Worm (Caenorhabditis elegans) whole organism, L4/young adult: ENCODE results near the gene nep-26.

ENCODE experiments used
- W03F9.2 ChIP-seq: fragments of 150-350 bp; optimal IDR thresholded peaks from 2 replicates; lab custom pipeline; 2014; ENCODE audit warnings: missing biosample characterization, missing genetic modification characterization
- dao-5 ChIP-seq: sonication (generic microtip); optimal IDR thresholded peaks from 2 replicates; lab custom pipeline; 2016; ENCODE audit warnings: missing genotype, missing genetic modification characterization, moderate library complexity, missing compliant biosample characterization
- him-1 ChIP-seq: sonication (generic microtip); optimal IDR thresholded peaks from 2 replicates; lab custom pipeline; 2016; ENCODE audit warnings: missing genotype, missing genetic modification reagents, missing genetic modification characterization, missing compliant biosample characterization

Gene nep-26

ce11 chrII:10300082-10300749, at the start of gene nep-26:
TSS of gene nep-26 (minus strand) at chrII:10300132.
- TF ChIP-seq W03F9.2 (tag; lab: Kevin White, UChicago), result no peak
- TF ChIP-seq him-1 (tag; lab: Kevin White, UChicago), result no peak
- TF ChIP-seq dao-5, result no peak

ce11 chrII:10346075-10346474, 46.1 kb upstream of the nep-26 start, which contains the start of gene C07E3.10:
TSS of gene C07E3.10 (plus strand) at chrII:10346375.
- no peak for TF ChIP-seq W03F9.2 (tag; lab: Kevin White, UChicago)
- TF ChIP-seq dao-5, result no peak

- TF ChIP-seq W03F9.2 (tag; lab: Kevin White, UChicago) (no peak), dao-5 (no peak), him-1 (tag; lab: Kevin White, UChicago) (no peak)
Measured at ce11 chrII:10345012-10345411, 45.1 kb upstream of the nep-26 start, which contains the start of gene pro-2. TSS of gene pro-2 (minus strand) at chrII:10345112.

- no peak for TF ChIP-seq him-1 (tag; lab: Kevin White, UChicago)
- no peak for TF ChIP-seq W03F9.2 (tag; lab: Kevin White, UChicago)
- TF ChIP-seq dao-5, result no peak
Measured at ce11 chrII:10329754-10330153, 29.8 kb upstream of the nep-26 start.

- TF ChIP-seq him-1 (tag; lab: Kevin White, UChicago), result no peak
- TF ChIP-seq W03F9.2 (tag; lab: Kevin White, UChicago), result no peak
- TF ChIP-seq dao-5, result no peak
Measured at ce11 chrII:10325615-10326232, 25.8 kb upstream of the nep-26 start, which contains the start of gene appg-1. TSS of gene appg-1 (plus strand) at chrII:10326041.

ce11 chrII:10321410-10321809, 21.5 kb upstream of the nep-26 start, which contains the start of gene idpp-4:
TSS of gene idpp-4 (plus strand) at chrII:10321460.
- TF ChIP-seq dao-5, result no peak
- no peak for TF ChIP-seq him-1 (tag; lab: Kevin White, UChicago)
- no peak for TF ChIP-seq W03F9.2 (tag; lab: Kevin White, UChicago)

- no peak for TF ChIP-seq him-1 (tag; lab: Kevin White, UChicago)
- TF ChIP-seq dao-5, result no peak
- no peak for TF ChIP-seq W03F9.2 (tag; lab: Kevin White, UChicago)
Measured at ce11 chrII:10317007-10317406, 17.1 kb upstream of the nep-26 start, which contains the start of gene M02G9.4. TSS of gene M02G9.4 (plus strand) at chrII:10317307.

ce11 chrII:10316119-10316518, 16.2 kb upstream of the nep-26 start, which contains the start of gene gcy-5:
TSS of gene gcy-5 (minus strand) at chrII:10316219.
- no peak for TF ChIP-seq dao-5
- TF ChIP-seq W03F9.2 (tag; lab: Kevin White, UChicago), result no peak
- TF ChIP-seq him-1 (tag; lab: Kevin White, UChicago), result no peak

ce11 chrII:10315252-10315651, 15.3 kb upstream of the nep-26 start, which contains the start of gene idpp-8:
TSS of gene idpp-8 (plus strand) at chrII:10315552.
- TF ChIP-seq W03F9.2 (tag; lab: Kevin White, UChicago), result no peak
- TF ChIP-seq dao-5, result no peak
- no peak for TF ChIP-seq him-1 (tag; lab: Kevin White, UChicago)

ce11 chrII:10311973-10312372, 12.0 kb upstream of the nep-26 start, which contains the start of gene srlf-34:
TSS of gene srlf-34 (plus strand) at chrII:10312293.
- TF ChIP-seq dao-5 (no peak), W03F9.2 (tag; lab: Kevin White, UChicago) (no peak), him-1 (tag; lab: Kevin White, UChicago) (no peak)

- no peak for TF ChIP-seq dao-5
- TF ChIP-seq him-1 (tag; lab: Kevin White, UChicago), result no peak
Measured at ce11 chrII:10309337-10309736, 9.4 kb upstream of the nep-26 start, which contains the start of gene ZK970.8. TSS of gene ZK970.8 (plus strand) at chrII:10309637.

ce11 chrII:10308726-10309125, 8.8 kb upstream of the nep-26 start, which contains the start of gene gcy-4:
TSS of gene gcy-4 (minus strand) at chrII:10308826.
- TF ChIP-seq him-1 (tag; lab: Kevin White, UChicago) (no peak), W03F9.2 (tag; lab: Kevin White, UChicago) (no peak), dao-5 (no peak)

- TF ChIP-seq dao-5 (no peak), W03F9.2 (tag; lab: Kevin White, UChicago) (peak; percentile 56)
Measured at ce11 chrII:10303663-10304115, 3.8 kb upstream of the nep-26 start, which contains the start of gene vha-9. TSS of gene vha-9 (minus strand) at chrII:10303713.

ce11 chrII:10302646-10303045, 2.7 kb upstream of the nep-26 start, which contains the start of gene clpp-1:
TSS of gene clpp-1 (minus strand) at chrII:10302842.
- TF ChIP-seq dao-5, result no peak
